Fruit fly (Drosophila melanogaster) S2 (cell line): ENCODE data around the gene Egfrap.

Experiments
- CG8478 ChIP-seq: fragments of >200 bp; optimal IDR thresholded peaks from 2 replicates; lab custom pipeline; 2018
- CTCF ChIP-seq, 2 experiments: fragments of >200 bp; optimal IDR thresholded peaks; 2 replicates each; lab custom pipeline; 2018

DNA sequence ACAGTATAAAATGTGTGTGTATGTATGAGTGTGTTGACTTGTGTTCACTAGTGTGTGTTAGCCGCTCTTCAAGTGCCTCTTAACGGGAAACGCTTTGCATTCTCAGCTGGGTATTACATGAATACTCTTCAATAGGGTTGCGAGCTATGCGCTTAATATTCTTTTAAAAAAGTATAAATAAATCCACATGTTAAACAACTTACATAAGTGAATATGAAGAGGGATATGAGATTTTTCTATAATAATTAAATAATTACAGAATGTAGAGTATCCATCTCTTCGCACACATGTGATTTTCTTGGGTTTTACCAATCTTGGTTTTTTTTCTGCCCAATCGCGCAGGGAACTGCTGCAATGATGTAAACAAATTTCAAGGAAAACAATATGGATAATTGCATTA is 4.9 kb downstream of the Egfrap start:
- TF ChIP-seq CG8478 (lab: Kevin White, UChicago) (no peak), CTCF (optimal IDR thresholded peaks at IDR 0.05; lab: Kevin White, UChicago) (no peak)
